Fruit fly (Drosophila melanogaster) whole organism, prepupa: ENCODE results near the gene CG16800.

Experiments used
- CG16779 ChIP-seq: fragments of 200-800 bp; sonication (Bioruptor generic); optimal IDR thresholded peaks from 3 replicates; lab custom pipeline; 2017; ENCODE audit warnings: missing biosample characterization, mild to moderate bottlenecking, missing genetic modification characterization
- CG31627 ChIP-seq: fragments of 200-800 bp; sonication (Bioruptor generic); optimal IDR thresholded peaks from 3 replicates; lab custom pipeline; 2016; ENCODE audit warnings: missing biosample characterization, missing genetic modification characterization
- CG3919 ChIP-seq: fragments of 200-800 bp; sonication (Bioruptor generic); optimal IDR thresholded peaks from 3 replicates; lab custom pipeline; 2016; ENCODE audit warnings: missing biosample characterization, missing genetic modification characterization
- CG6276 ChIP-seq: fragments of 200-800 bp; sonication (Bioruptor generic); optimal IDR thresholded peaks from 2 replicates; lab custom pipeline; 2017; ENCODE audit warnings: missing biosample characterization, mild to moderate bottlenecking, missing genetic modification characterization
- CG8119 ChIP-seq: fragments of 200-800 bp; sonication (Bioruptor generic); IDR thresholded peaks from 3 replicates; pipeline ENCODE4 v1.3.6; 2022; ENCODE audit warnings: missing biosample characterization, missing genetic modification characterization
- Ets21C ChIP-seq: fragments of 200-800 bp; sonication (Bioruptor generic); optimal IDR thresholded peaks from 3 replicates; lab custom pipeline; 2016; ENCODE audit warnings: missing biosample characterization, missing genetic modification characterization
- Sox14 ChIP-seq: fragments of 200-800 bp; sonication (Bioruptor generic); optimal IDR thresholded peaks from 3 replicates; lab custom pipeline; 2016; ENCODE audit warnings: missing biosample characterization, missing genetic modification characterization
- Sox15 ChIP-seq: fragments of 200-800 bp; sonication (Bioruptor generic); optimal IDR thresholded peaks from 3 replicates; lab custom pipeline; 2016; ENCODE audit warnings: missing biosample characterization, missing genetic modification characterization
- fd59A ChIP-seq: fragments of 200-800 bp; sonication (Bioruptor generic); optimal IDR thresholded peaks from 2 replicates; lab custom pipeline; 2017; ENCODE audit warnings: missing biosample characterization, mild to moderate bottlenecking, missing genetic modification characterization, missing genetic modification reagents
- net ChIP-seq: fragments of 200-800 bp; sonication (Bioruptor generic); optimal IDR thresholded peaks from 3 replicates; lab custom pipeline; 2016; ENCODE audit warnings: missing biosample characterization, missing genetic modification characterization

DNA sequence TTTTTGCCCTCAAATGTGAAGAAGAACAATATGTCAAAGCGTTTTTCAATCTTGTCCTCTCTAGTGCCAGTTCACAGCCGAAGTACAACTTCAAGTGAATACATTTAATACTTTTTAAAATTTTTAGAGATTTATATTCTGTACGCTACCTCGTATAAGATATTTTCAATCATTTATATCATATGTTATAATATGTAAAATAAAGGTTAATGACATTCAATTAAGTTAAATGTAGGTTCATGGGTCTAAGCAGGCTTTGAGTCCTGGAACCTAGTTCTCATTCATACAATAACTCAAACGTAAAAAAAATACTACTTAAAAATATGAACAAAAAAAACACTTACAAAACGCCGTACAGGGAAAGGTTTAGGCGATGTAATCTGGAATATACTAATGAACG lies 45.6 kb upstream of the CG16800 start, which contains the start of gene ACXA:
- no peak for TF ChIP-seq CG6276 (GFP tag; lab: Kevin White, UChicago)
- TF ChIP-seq fd59A (GFP tag; lab: Kevin White, UChicago), result no peak
- no peak for TF ChIP-seq CG31627 (GFP tag; lab: Kevin White, UChicago)
- no peak for TF ChIP-seq Ets21C (GFP tag; lab: Kevin White, UChicago)
- no peak for TF ChIP-seq Sox14 (GFP tag; lab: Kevin White, UChicago)
- TF ChIP-seq CG8119 (GFP tag; lab: Robert Waterston, UW), result no peak
- TF ChIP-seq CG3919 (GFP tag; lab: Kevin White, UChicago), result no peak
- no peak for TF ChIP-seq Sox15 (GFP tag; lab: Kevin White, UChicago)
- TF ChIP-seq net (GFP tag; lab: Kevin White, UChicago), result no peak
- no peak for TF ChIP-seq CG16779 (tag; lab: Kevin White, UChicago)
